Worm (Caenorhabditis elegans): Measurements from ENCODE around the gene cnep-1.

- no peak for TF ChIP-seq ama-1 (optimal IDR thresholded peaks at IDR 0.05)
- no peak for TF ChIP-seq B0310.2 (tag; optimal IDR thresholded peaks at IDR 0.05)
- TF ChIP-seq sea-1 (GFP tag; conservative IDR thresholded peaks at IDR 0.05) = no peak
- TF ChIP-seq scrt-1 (GFP tag; IDR thresholded peaks at IDR 0.05) = no peak
- TF ChIP-seq ets-7 (tag; optimal IDR thresholded peaks at IDR 0.05) = no peak
- no peak for TF ChIP-seq hnd-1 (tag; optimal IDR thresholded peaks at IDR 0.05)
Observed at ce11 chrII:7326997-7327396, 16.8 kb downstream of the cnep-1 start.
